Fruit fly (Drosophila melanogaster) Kc167 (cell line): ENCODE data around the gene Iyd.

Source experiments
- insv ChIP-seq: fragments of >200 bp; optimal IDR thresholded peaks from 3 replicates; lab custom pipeline; 2018; ENCODE audit warnings: missing external identifiers
- psq ChIP-seq: fragments of >200 bp; optimal IDR thresholded peaks from 2 replicates; lab custom pipeline; 2017; ENCODE audit warnings: missing external identifiers

DNA sequence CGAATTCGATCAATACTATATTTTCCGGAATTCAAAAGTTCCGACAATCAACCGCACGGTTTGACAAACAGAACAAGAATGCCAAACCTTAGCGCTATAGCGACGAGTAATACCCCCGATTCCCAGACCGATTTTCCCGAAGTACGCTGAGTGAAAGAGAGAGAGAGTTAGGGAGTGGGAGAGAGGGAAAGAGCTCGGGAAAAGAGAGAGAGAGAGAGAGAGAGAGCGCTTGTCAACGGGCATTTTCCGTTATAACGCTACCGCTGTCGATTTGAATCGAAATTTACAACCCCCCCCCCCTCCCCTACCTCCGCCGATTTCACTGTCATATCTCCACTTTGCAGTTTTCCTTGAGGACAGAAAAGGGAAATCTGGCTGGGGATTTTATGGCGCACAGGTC lies 49.5 kb downstream of the Iyd start:
- TF ChIP-seq insv (lab: Kevin White, UChicago) = no peak
- TF ChIP-seq psq (lab: Kevin White, UChicago) = no peak
